Worm (Caenorhabditis elegans): ENCODE measurements around the gene plk-1.

DNA sequence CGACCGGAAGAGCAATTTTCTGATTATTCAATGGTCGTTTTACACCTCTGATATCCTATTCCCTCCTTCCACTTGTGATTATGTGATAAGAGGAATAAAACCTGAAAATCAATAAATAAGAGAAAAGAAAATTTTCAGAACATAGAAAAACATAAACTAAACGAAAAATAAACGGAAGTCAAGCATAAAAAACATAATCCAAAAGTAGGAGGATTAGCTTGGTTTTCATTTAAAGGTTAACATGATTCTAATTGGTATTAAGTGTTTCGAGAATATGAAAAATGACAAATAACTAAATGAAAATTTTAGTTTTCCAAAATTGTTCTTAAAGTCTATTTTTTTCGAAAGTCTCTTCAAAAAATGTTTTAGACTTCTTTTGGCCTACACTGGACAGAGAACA, 20.0 kb downstream of the plk-1 start, which contains the start of gene gei-8:
- TF ChIP-seq snpc-4 (tag; optimal IDR thresholded peaks at IDR 0.05), result no peak
- no peak for TF ChIP-seq lsy-2 (tag; optimal IDR thresholded peaks at IDR 0.05)
- no peak for TF ChIP-seq unc-39 (tag; optimal IDR thresholded peaks at IDR 0.05)
- no peak for TF ChIP-seq unc-62 (GFP tag; optimal IDR thresholded peaks at IDR 0.05)
- no peak for TF ChIP-seq mdl-1 (tag; optimal IDR thresholded peaks at IDR 0.05)
- TF ChIP-seq skn-1 (tag; optimal IDR thresholded peaks at IDR 0.05), result no peak
- no peak for TF ChIP-seq elt-3 (tag; optimal IDR thresholded peaks at IDR 0.05)
- no peak for TF ChIP-seq C34F6.9 (tag; optimal IDR thresholded peaks at IDR 0.05)
- TF ChIP-seq F13H6.1 (tag; optimal IDR thresholded peaks at IDR 0.05), result no peak
- TF ChIP-seq nhr-25 (tag; optimal IDR thresholded peaks at IDR 0.05), result no peak
- no peak for TF ChIP-seq aly-2 (tag; optimal IDR thresholded peaks at IDR 0.05)
- no peak for TF ChIP-seq nhr-23 (tag; optimal IDR thresholded peaks at IDR 0.05)

Data from whole organism, L2 larva.